Worm (Caenorhabditis elegans) whole organism, L2 larva: ENCODE results near the gene cdr-1.

Source experiments
- C34F6.9 ChIP-seq: fragments of 150-350 bp; optimal IDR thresholded peaks from 2 replicates; lab custom pipeline; 2014; ENCODE audit warnings: missing biosample characterization, missing genetic modification characterization
- R02D3.7 ChIP-seq: fragments of 150-350 bp; optimal IDR thresholded peaks from 2 replicates; lab custom pipeline; 2014; ENCODE audit warnings: missing biosample characterization, missing genetic modification characterization
- ZK546.5 ChIP-seq: sonication (generic microtip); optimal IDR thresholded peaks from 2 replicates; lab custom pipeline; 2017; ENCODE audit warnings: missing biosample characterization, missing genetic modification characterization
- alr-1 ChIP-seq: fragments of 150-350 bp; optimal IDR thresholded peaks from 2 replicates; lab custom pipeline; 2014; ENCODE audit warnings: missing biosample characterization, missing genetic modification characterization
- aly-2 ChIP-seq: fragments of 150-350 bp; optimal IDR thresholded peaks from 2 replicates; lab custom pipeline; 2014; ENCODE audit warnings: missing biosample characterization, missing genetic modification characterization
- blmp-1 ChIP-seq: sonication (generic microtip); optimal IDR thresholded peaks from 2 replicates; lab custom pipeline; 2017; ENCODE audit warnings: missing genetic modification characterization, mild to moderate bottlenecking, missing compliant biosample characterization, antibody characterized with exemption, moderate library complexity; ENCODE audit not compliant: insufficient read depth
- ceh-16 ChIP-seq: fragments of 150-350 bp; optimal IDR thresholded peaks from 2 replicates; lab custom pipeline; 2014; ENCODE audit warnings: missing biosample characterization, missing genetic modification characterization
- ceh-82 ChIP-seq: fragments of 150-350 bp; optimal IDR thresholded peaks from 2 replicates; lab custom pipeline; 2014; ENCODE audit warnings: missing biosample characterization, missing genetic modification characterization
- dmd-4 ChIP-seq: sonication (generic microtip); optimal IDR thresholded peaks from 2 replicates; lab custom pipeline; 2017; ENCODE audit warnings: missing biosample characterization, missing genetic modification characterization
- egl-27 ChIP-seq: sonication (generic microtip); optimal IDR thresholded peaks from 3 replicates; lab custom pipeline; 2017; ENCODE audit warnings: missing biosample characterization, missing genetic modification reagents, missing genetic modification characterization
- elt-1 ChIP-seq: fragments of 150-350 bp; optimal IDR thresholded peaks from 2 replicates; lab custom pipeline; 2014; ENCODE audit warnings: missing biosample characterization, missing genetic modification characterization
- elt-3 ChIP-seq: sonication (generic microtip); optimal IDR thresholded peaks from 2 replicates; lab custom pipeline; 2017; ENCODE audit warnings: missing biosample characterization, missing genetic modification characterization
- gmeb-1 ChIP-seq: fragments of 150-350 bp; optimal IDR thresholded peaks from 2 replicates; lab custom pipeline; 2014; ENCODE audit warnings: missing biosample characterization, missing genetic modification characterization
- lin-11 ChIP-seq: fragments of 150-350 bp; sonication (generic microtip); optimal IDR thresholded peaks from 2 replicates; lab custom pipeline; 2014; ENCODE audit warnings: missing biosample characterization, missing genetic modification characterization, inconsistent platforms, mixed read lengths
- lin-13 ChIP-seq: fragments of 150-350 bp; optimal IDR thresholded peaks from 2 replicates; lab custom pipeline; 2014; ENCODE audit warnings: missing biosample characterization, missing genetic modification reagents, missing genetic modification characterization
- lin-39 ChIP-seq: fragments of 150-350 bp; optimal IDR thresholded peaks from 2 replicates; lab custom pipeline; 2014; ENCODE audit warnings: missing biosample characterization, missing genetic modification reagents, missing genetic modification characterization
- lsy-2 ChIP-seq, 2 experiments: fragments of 150-350 bp in 1 of 2; sonication (generic microtip) in 1 of 2; optimal IDR thresholded peaks; 2 replicates each; lab custom pipeline; 2014 to 2017; ENCODE audit warnings: missing biosample characterization in 2 of 2, missing genetic modification characterization in 2 of 2
- mab-5 ChIP-seq: fragments of 150-350 bp; optimal IDR thresholded peaks from 2 replicates; lab custom pipeline; 2014; ENCODE audit warnings: missing biosample characterization, missing genetic modification characterization
- mbf-1 ChIP-seq: sonication (generic microtip); optimal IDR thresholded peaks from 2 replicates; lab custom pipeline; 2017; ENCODE audit warnings: missing biosample characterization, missing genetic modification characterization
- mdl-1 ChIP-seq, 2 experiments: fragments of 150-350 bp in 1 of 2; sonication (generic microtip) in 1 of 2; optimal IDR thresholded peaks; 2 replicates each; lab custom pipeline; 2017; ENCODE audit warnings: missing biosample characterization in 2 of 2, missing genetic modification characterization in 2 of 2
- nhr-11 ChIP-seq: fragments of 150-350 bp; optimal IDR thresholded peaks from 2 replicates; lab custom pipeline; 2014; ENCODE audit warnings: missing biosample characterization, missing genetic modification characterization
- nhr-21 ChIP-seq: fragments of 150-350 bp; optimal IDR thresholded peaks from 2 replicates; lab custom pipeline; 2014; ENCODE audit warnings: missing biosample characterization, missing genetic modification characterization
- nhr-25 ChIP-seq: fragments of 150-350 bp; sonication (generic microtip); optimal IDR thresholded peaks from 3 replicates; lab custom pipeline; 2014; ENCODE audit warnings: missing biosample characterization, missing genetic modification characterization
- nhr-6 ChIP-seq: fragments of 150-350 bp; optimal IDR thresholded peaks from 2 replicates; lab custom pipeline; 2014; ENCODE audit warnings: missing biosample characterization, missing genetic modification characterization
- peb-1 ChIP-seq: fragments of 150-350 bp; optimal IDR thresholded peaks from 2 replicates; lab custom pipeline; 2014; ENCODE audit warnings: missing biosample characterization, missing genetic modification characterization
- sem-4 ChIP-seq: fragments of 150-350 bp; optimal IDR thresholded peaks from 2 replicates; lab custom pipeline; 2014; ENCODE audit warnings: missing biosample characterization, missing genetic modification reagents, missing genetic modification characterization
- sma-9 ChIP-seq, 2 experiments: fragments of 150-350 bp in 1 of 2; sonication (generic microtip) in 1 of 2; optimal IDR thresholded peaks; 2 replicates each; lab custom pipeline; 2014 to 2016; ENCODE audit warnings: missing genetic modification characterization in 2 of 2, mild to moderate bottlenecking in 1 of 2, missing biosample characterization in 1 of 2, missing compliant biosample characterization in 1 of 2, missing genetic modification reagents in 1 of 2, moderate library complexity in 1 of 2
- snpc-4 ChIP-seq: fragments of 150-350 bp; optimal IDR thresholded peaks from 2 replicates; lab custom pipeline; 2014; ENCODE audit warnings: missing biosample characterization, missing genetic modification characterization
- unc-39 ChIP-seq: fragments of 150-350 bp; optimal IDR thresholded peaks from 2 replicates; lab custom pipeline; 2014; ENCODE audit warnings: missing biosample characterization, missing genetic modification characterization
- unc-55 ChIP-seq: fragments of 150-350 bp; sonication (generic microtip); optimal IDR thresholded peaks from 3 replicates; lab custom pipeline; 2014; ENCODE audit warnings: missing biosample characterization, missing genetic modification reagents, missing genetic modification characterization
- ztf-1 ChIP-seq: fragments of 200-800 bp; sonication (Bioruptor generic); conservative IDR thresholded peaks from 2 replicates; pipeline ENCODE4 v1.3.6; 2022; ENCODE audit warnings: missing genetic modification characterization, missing compliant biosample characterization
- ztf-11 ChIP-seq: sonication (generic microtip); optimal IDR thresholded peaks from 2 replicates; lab custom pipeline; 2017; ENCODE audit warnings: missing biosample characterization, missing genetic modification characterization

The cdr-1 gene

DNA sequence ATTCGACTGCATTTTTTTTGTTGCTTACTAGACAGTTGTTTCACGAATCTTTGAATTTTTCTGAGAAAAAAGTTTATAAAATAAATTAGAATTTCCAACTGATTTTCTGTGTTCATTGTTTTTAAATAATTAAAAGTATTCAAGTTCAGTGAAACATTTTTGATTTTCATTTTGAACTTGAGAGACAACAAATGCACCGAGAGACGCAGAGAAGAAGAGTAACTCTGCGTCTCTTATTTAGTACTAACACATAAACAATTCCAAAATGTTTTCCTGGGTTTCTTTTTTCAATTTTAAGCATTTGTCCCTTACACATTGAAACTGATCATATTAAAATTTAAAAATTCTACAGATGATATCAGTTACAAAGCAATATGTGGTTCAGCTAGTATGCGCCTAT lies 38.3 kb downstream of the cdr-1 start:
- TF ChIP-seq R02D3.7 (tag; lab: Kevin White, UChicago) = no peak
- no peak for TF ChIP-seq sem-4
- TF ChIP-seq peb-1 (tag; lab: Kevin White, UChicago) = no peak
- TF ChIP-seq unc-39 = no peak
- TF ChIP-seq alr-1 (tag; lab: Kevin White, UChicago) = no peak
- no peak for TF ChIP-seq mdl-1 (tag; optimal IDR thresholded peaks at IDR 0.05; lab: Kevin White, UChicago)
- TF ChIP-seq lin-13 = no peak
- TF ChIP-seq gmeb-1 (tag; lab: Kevin White, UChicago) = no peak
- peak; percentile 18 for TF ChIP-seq C34F6.9 (tag; lab: Kevin White, UChicago)
- TF ChIP-seq ceh-82 (tag; lab: Kevin White, UChicago) = no peak
- TF ChIP-seq ztf-1 = no peak
- TF ChIP-seq aly-2 (tag; lab: Kevin White, UChicago) = no peak
- TF ChIP-seq dmd-4 (tag; lab: Kevin White, UChicago) = no peak
- TF ChIP-seq nhr-11 (tag; lab: Kevin White, UChicago) = no peak
- peak; percentile 43 for TF ChIP-seq sma-9 (GFP tag; optimal IDR thresholded peaks at IDR 0.05; lab: Kevin White, UChicago)
- TF ChIP-seq sma-9 (tag; optimal IDR thresholded peaks at IDR 0.05; lab: Kevin White, UChicago) = no peak

DNA sequence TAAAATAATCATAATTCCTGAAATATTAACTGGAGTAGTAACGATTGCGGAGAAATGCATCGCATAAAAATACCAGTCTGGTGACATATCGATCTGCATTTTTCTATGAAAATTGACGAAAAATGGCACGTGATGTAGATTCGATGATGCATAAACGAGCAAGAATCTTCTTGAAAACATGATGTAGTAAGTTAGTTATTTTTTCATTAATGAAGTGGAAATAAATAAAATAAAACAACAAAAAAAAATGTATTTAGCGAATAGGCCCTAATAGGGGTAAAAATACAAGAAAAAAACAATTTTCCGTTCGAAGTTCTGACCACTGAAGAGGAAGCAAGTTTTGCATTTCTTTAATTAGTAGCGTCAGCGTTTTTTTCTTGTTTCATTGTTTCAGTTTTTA lies 44.0 kb downstream of the cdr-1 start, which contains the start of gene sri-2:
Gene sri-2, minus strand, starts transcription at position 101 of the 400 bp plus-strand sequence.
- TF ChIP-seq mdl-1 (tag; optimal IDR thresholded peaks at IDR 0.05; lab: Kevin White, UChicago) (no peak), ztf-11 (tag; lab: Kevin White, UChicago) (no peak), ZK546.5 (tag; lab: Kevin White, UChicago) (no peak), mbf-1 (tag; lab: Kevin White, UChicago) (no peak), sem-4 (no peak), lin-11 (tag; lab: Kevin White, UChicago) (no peak), lin-39 (tag; lab: Kevin White, UChicago) (no peak), elt-1 (no peak), blmp-1 (tag; lab: Kevin White, UChicago) (no peak), dmd-4 (tag; lab: Kevin White, UChicago) (no peak), nhr-6 (no peak), sma-9 (GFP tag; optimal IDR thresholded peaks at IDR 0.05; lab: Kevin White, UChicago) (no peak), sma-9 (tag; optimal IDR thresholded peaks at IDR 0.05; lab: Kevin White, UChicago) (no peak)
- TF ChIP-seq, all 48 proteins: peak for 0

DNA sequence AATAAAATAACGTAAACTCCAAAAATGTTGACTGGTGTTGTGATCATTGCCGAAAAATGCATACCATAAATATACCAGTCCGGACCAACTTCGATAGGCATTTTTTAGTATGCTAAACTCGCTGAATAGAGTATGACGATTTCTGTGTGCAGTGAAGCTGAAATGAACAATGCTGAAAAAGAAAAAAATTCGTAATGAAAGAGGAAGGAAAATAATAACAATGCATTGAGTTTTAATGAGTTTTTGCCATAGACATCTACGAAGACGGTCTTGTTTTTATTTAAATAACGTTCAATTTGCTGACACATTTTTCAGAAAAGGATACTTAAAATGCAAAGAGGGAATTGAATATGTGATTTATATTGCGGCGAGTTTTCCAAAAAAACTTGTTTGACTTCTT lies 46.4 kb downstream of the cdr-1 start, which contains the start of gene sri-1:
Gene sri-1, minus strand, starts transcription at position 101 of the 400 bp plus-strand sequence.
- TF ChIP-seq nhr-25 (tag; lab: Kevin White, UChicago) = no peak
- no peak for TF ChIP-seq ztf-1
- no peak for TF ChIP-seq lsy-2 (tag; optimal IDR thresholded peaks at IDR 0.05; lab: Kevin White, UChicago)
- TF ChIP-seq egl-27 = no peak
- no peak for TF ChIP-seq snpc-4
- no peak for TF ChIP-seq mab-5 (tag; lab: Kevin White, UChicago)
- no peak for TF ChIP-seq elt-3
- TF ChIP-seq nhr-6 = no peak
- no peak for TF ChIP-seq aly-2 (tag; lab: Kevin White, UChicago)
- TF ChIP-seq unc-39 = no peak
- TF ChIP-seq mbf-1 (tag; lab: Kevin White, UChicago) = no peak

DNA sequence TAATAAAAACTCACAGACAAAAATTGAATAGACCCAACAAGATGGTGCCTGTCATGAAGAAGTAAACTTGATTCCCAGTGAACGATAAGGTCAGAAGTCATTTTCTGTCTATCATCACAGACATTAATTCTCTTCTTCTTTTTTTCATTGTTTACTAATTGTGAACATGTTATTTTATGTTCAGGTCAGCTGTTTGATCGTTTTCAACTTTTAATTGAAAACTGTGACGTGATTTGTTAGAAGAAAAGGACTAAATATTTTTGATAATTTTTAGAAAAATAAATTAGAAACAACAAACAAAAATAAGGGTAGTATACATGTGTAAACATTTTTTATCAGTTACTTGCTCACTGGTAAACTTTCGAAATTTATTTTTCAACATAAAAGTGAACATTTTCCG lies 48.5 kb downstream of the cdr-1 start, which contains the start of gene F36G9.7:
Gene F36G9.7, minus strand, starts transcription at position 101 of the 400 bp plus-strand sequence.
- TF ChIP-seq nhr-21 (tag; lab: Kevin White, UChicago) (no peak), nhr-11 (tag; lab: Kevin White, UChicago) (no peak), unc-55 (GFP tag; lab: Kevin White, UChicago) (no peak), ceh-16 (tag; lab: Kevin White, UChicago) (no peak)

DNA sequence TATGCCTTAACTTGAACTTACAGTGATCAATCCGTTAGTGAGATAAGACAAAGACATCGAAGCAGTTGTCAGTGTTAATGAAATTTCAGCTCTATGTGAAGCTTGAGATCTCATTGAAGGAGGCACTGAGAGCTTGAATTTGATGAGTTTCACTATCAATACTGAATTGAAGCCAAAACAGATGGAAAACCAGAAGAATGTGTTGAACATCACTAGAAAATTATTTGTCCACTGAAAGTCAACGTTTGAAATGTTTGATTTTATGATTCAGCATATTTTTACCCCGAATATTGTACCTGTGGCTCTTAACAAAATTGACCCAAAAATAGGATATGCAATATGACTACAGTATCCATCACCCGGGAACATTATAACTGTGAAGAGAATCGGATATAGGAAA lies 49.7 kb downstream of the cdr-1 start:
- no peak for TF ChIP-seq aly-2 (tag; lab: Kevin White, UChicago)
- TF ChIP-seq snpc-4 = no peak
- no peak for TF ChIP-seq sem-4
- TF ChIP-seq, all 48 proteins: peak for 0
